Worm (Caenorhabditis elegans) whole organism, L4 larva: Measurements from ENCODE around the gene K09B11.4.
"Not testable (repeated sequence)": the region's sequence is repeated elsewhere in the genome, so short reads cannot be mapped to it uniquely, and the experiment has no call there.

Experiments
- D1046.2 ChIP-seq: fragments of 200-800 bp; sonication (Bioruptor generic); IDR thresholded peaks from 2 replicates; pipeline ENCODE4 v1.3.6; 2022; ENCODE audit warnings: missing genetic modification characterization, missing compliant biosample characterization
- T20F7.1 ChIP-seq: fragments of 200-800 bp; sonication (Bioruptor generic); optimal IDR thresholded peaks from 2 replicates; lab custom pipeline; 2018; ENCODE audit warnings: mild to moderate bottlenecking, missing genetic modification characterization, missing compliant biosample characterization
- ZK546.5 ChIP-seq, 2 experiments: sonication (generic microtip); optimal IDR thresholded peaks; 2 replicates each; lab custom pipeline; 2017; ENCODE audit warnings: missing biosample characterization in 2 of 2, missing genetic modification characterization in 2 of 2
- attf-4 ChIP-seq: sonication (generic microtip); optimal IDR thresholded peaks from 3 replicates; lab custom pipeline; 2017; ENCODE audit warnings: missing biosample characterization, missing genetic modification characterization
- ceh-20 ChIP-seq: fragments of 200-800 bp; sonication (Bioruptor generic); IDR thresholded peaks from 2 replicates; pipeline ENCODE4 v1.3.6; 2022; ENCODE audit warnings: missing genetic modification reagents, missing genetic modification characterization, missing compliant biosample characterization
- daf-19 ChIP-seq: fragments of 200-800 bp; sonication (Bioruptor generic); conservative IDR thresholded peaks from 2 replicates; pipeline ENCODE4 v1.3.6; 2022; ENCODE audit warnings: missing genetic modification characterization, missing compliant biosample characterization
- dmd-8 ChIP-seq: fragments of 200-800 bp; sonication (Bioruptor generic); IDR thresholded peaks from 2 replicates; pipeline ENCODE4 v1.3.6; 2022; ENCODE audit warnings: missing genetic modification characterization, missing compliant biosample characterization
- dpl-1 ChIP-seq: fragments of 150-350 bp; optimal IDR thresholded peaks from 2 replicates; lab custom pipeline; 2014; ENCODE audit warnings: missing biosample characterization, missing genetic modification reagents, missing genetic modification characterization
- egl-43 ChIP-seq: fragments of 200-800 bp; sonication (Bioruptor generic); IDR thresholded peaks from 2 replicates; pipeline ENCODE4 v1.3.6; 2022; ENCODE audit warnings: missing genetic modification reagents, missing genetic modification characterization, missing compliant biosample characterization
- hif-1 ChIP-seq, 2 experiments: sonication (generic microtip); optimal IDR thresholded peaks; 2 replicates each; lab custom pipeline; 2016 to 2017; ENCODE audit warnings: missing compliant biosample characterization in 2 of 2, missing genetic modification characterization in 2 of 2, missing genetic modification reagents in 2 of 2, missing genotype in 2 of 2, mild to moderate bottlenecking in 1 of 2
- jun-1 ChIP-seq: fragments of 150-350 bp; optimal IDR thresholded peaks from 2 replicates; lab custom pipeline; 2014; ENCODE audit warnings: missing biosample characterization, missing genetic modification reagents, missing genetic modification characterization
- lin-38 ChIP-seq: fragments of 200-800 bp; sonication (Bioruptor generic); IDR thresholded peaks from 2 replicates; pipeline ENCODE4 v1.3.6; 2022; ENCODE audit warnings: missing genetic modification reagents, missing genetic modification characterization, missing compliant biosample characterization
- lsy-2 ChIP-seq, 2 experiments: fragments of 150-350 bp in 1 of 2; sonication (generic microtip) in 1 of 2; optimal IDR thresholded peaks; 2 replicates each; lab custom pipeline; 2014 to 2017; ENCODE audit warnings: missing biosample characterization in 2 of 2, missing genetic modification characterization in 2 of 2
- madf-5 ChIP-seq, 2 experiments: fragments of 200-800 bp; sonication (Bioruptor generic); IDR thresholded peaks; 2 replicates each; pipeline ENCODE4 v1.3.6; 2022; ENCODE audit warnings: missing compliant biosample characterization in 2 of 2, missing genetic modification characterization in 2 of 2
- mdl-1 ChIP-seq, 2 experiments: fragments of 150-350 bp in 1 of 2; sonication (generic microtip) in 1 of 2; optimal IDR thresholded peaks; 2 replicates each; lab custom pipeline; 2014 to 2017; ENCODE audit warnings: missing biosample characterization in 2 of 2, missing genetic modification characterization in 2 of 2
- mes-2 ChIP-seq: sonication (generic microtip); optimal IDR thresholded peaks from 2 replicates; lab custom pipeline; 2016; ENCODE audit warnings: missing genotype, mild to moderate bottlenecking, missing genetic modification characterization, missing compliant biosample characterization; ENCODE audit not compliant: poor library complexity, severe bottlenecking
- nhr-10 ChIP-seq: fragments of 150-350 bp; optimal IDR thresholded peaks from 2 replicates; lab custom pipeline; 2014; ENCODE audit warnings: missing biosample characterization, missing genetic modification characterization
- nhr-237 ChIP-seq: sonication (generic microtip); optimal IDR thresholded peaks from 2 replicates; lab custom pipeline; 2017; ENCODE audit warnings: missing biosample characterization, missing genetic modification characterization
- nhr-42 ChIP-seq: fragments of 200-800 bp; sonication (Bioruptor generic); IDR thresholded peaks from 2 replicates; pipeline ENCODE4 v1.3.6; 2022; ENCODE audit warnings: missing genetic modification characterization, missing compliant biosample characterization
- rbr-2 ChIP-seq: sonication (generic microtip); optimal IDR thresholded peaks from 2 replicates; lab custom pipeline; 2016; ENCODE audit warnings: missing genotype, missing genetic modification characterization, missing compliant biosample characterization
- set-16 ChIP-seq: fragments of 200-800 bp; sonication (Bioruptor generic); IDR thresholded peaks from 2 replicates; pipeline ENCODE4 v1.3.6; 2022; ENCODE audit warnings: missing genetic modification reagents, missing genetic modification characterization, missing compliant biosample characterization
- spr-1 ChIP-seq: sonication (generic microtip); optimal IDR thresholded peaks from 2 replicates; lab custom pipeline; 2016; ENCODE audit warnings: mild to moderate bottlenecking, missing genetic modification characterization, missing compliant biosample characterization
- tag-97 ChIP-seq: fragments of 200-800 bp; sonication (Bioruptor generic); IDR thresholded peaks from 2 replicates; pipeline ENCODE4 v1.3.6; 2022; ENCODE audit warnings: missing genetic modification characterization, missing compliant biosample characterization
- unc-39 ChIP-seq: sonication (generic microtip); optimal IDR thresholded peaks from 2 replicates; lab custom pipeline; 2017; ENCODE audit warnings: missing biosample characterization, missing genetic modification characterization
- zip-11 ChIP-seq: fragments of 200-800 bp; sonication (Bioruptor generic); IDR thresholded peaks from 2 replicates; pipeline ENCODE4 v1.3.6; 2022; ENCODE audit warnings: missing genetic modification characterization, missing compliant biosample characterization

Gene K09B11.4

DNA sequence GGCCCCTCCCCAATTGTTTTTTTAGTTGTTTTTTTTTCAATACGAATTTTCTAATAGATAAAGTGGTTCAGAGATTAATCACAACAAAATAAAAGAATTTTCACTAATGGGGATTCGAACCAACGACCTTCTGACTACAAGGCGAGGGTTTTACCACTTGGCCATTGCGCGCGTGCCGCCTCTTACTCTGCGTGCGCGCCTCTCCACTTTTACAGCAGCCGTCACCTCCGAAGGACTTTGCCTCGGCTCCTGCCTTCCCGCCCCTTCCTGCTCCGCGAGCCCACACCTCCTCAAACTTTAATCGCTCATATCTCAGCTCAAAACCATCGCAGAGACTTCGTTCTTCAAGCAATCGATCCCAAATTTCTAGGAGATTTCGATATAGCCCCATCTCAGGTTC, 797 bp downstream of the K09B11.4 start (continued):
- TF ChIP-seq rbr-2 (tag; lab: Kevin White, UChicago) (peak; percentile 5), nhr-42 (peak; percentile 68; the same call in 1 of the 2 replicates)

- TF ChIP-seq dpl-1; ceh-20 (GFP tag; lab: Robert Waterston, UW); egl-43 (GFP tag; lab: Robert Waterston, UW): not testable (repeated sequence)
Observed at ce11 chrIV:13433904-13434303, 4.6 kb downstream of the K09B11.4 start, which contains the start of gene K09B11.5. K09B11.5 (minus strand) TSS chrIV:13434004.

DNA sequence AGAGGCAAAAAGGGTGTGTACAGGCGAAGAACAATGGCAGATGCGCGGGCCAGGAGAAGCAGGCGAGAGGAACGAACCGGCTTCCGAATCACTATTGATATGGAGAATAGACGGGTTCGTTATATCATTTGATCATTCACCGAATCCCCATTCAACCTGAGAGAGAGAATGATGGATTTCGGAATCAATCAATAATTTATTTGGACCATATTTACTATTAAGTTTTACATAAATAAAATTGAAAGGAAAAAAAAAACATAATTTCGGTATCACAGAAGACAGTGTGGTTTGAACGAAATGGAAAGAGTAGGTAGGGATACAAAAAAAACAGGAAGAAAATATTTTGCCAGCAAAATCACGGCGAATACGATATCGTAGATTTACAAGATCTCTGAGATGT, 15.9 kb downstream of the K09B11.4 start, which contains the start of gene mam-3:
Gene mam-3, minus strand, starts transcription at position 101 of the 400 bp plus-strand sequence.
- no peak for TF ChIP-seq T20F7.1 (GFP tag; lab: Kevin White, UChicago)
- no peak for TF ChIP-seq nhr-10
- no peak for TF ChIP-seq mdl-1 (tag; optimal IDR thresholded peaks at IDR 0.05; lab: Kevin White, UChicago)
- TF ChIP-seq attf-4 (tag; lab: Kevin White, UChicago), result no peak

DNA sequence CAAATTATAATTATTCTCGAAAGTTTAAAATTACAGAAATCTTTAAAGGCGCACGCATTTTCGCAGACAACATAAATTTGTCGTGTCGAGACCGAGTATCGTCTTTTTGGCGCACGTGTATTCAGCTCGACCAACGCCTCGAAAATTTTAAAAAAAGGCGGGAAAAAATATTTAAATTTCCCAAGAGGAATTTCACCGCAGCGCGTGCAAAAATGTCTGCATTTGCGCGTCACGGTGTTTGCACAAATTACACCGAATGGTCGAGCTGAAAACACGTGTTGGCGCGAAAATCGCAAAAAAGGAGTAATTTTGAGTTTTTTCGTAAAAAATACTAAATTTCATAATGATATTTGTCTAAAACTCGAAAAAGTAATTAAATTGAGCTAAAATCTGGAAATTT, 21.4 kb downstream of the K09B11.4 start:
- TF ChIP-seq lin-38 (peak; percentile 38; the same call in 1 of the 2 replicates), dmd-8 (GFP tag; lab: Robert Waterston, UW) (no peak)

DNA sequence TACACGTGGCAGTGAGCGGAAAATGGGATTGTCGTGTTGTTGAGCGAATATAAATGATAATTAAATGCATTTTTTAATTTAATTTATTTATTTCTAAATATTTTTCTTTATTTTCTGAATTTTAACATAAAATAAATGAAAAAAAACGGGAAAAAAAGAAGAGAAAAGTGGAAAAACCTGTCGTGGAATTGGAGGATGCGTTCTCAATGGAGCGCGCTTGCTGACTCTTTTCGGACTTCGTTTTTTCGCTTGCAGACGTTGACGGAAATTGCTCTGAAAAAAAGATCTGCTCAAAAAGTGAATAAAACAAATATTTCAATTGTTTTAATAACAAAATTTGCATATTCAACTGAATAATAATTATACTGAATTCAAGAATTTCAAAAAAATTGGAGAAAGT, 24.2 kb downstream of the K09B11.4 start:
- TF ChIP-seq rbr-2 (tag; lab: Kevin White, UChicago) (peak; percentile 29), ZK546.5 (tag; optimal IDR thresholded peaks at IDR 0.05; lab: Kevin White, UChicago) (no peak), mes-2 (tag; lab: Kevin White, UChicago) (peak; percentile 59), hif-1 (tag; optimal IDR thresholded peaks at IDR 0.05; lab: Kevin White, UChicago) (peak in 1 of 2 experiments; percentile 7), lsy-2 (tag; optimal IDR thresholded peaks at IDR 0.05; lab: Kevin White, UChicago) (peak in 1 of 2 experiments; percentile 24), spr-1 (tag; lab: Kevin White, UChicago) (no peak), jun-1 (no peak), dpl-1 (peak; percentile 13), lin-38 (peak; percentile 92)
- TF ChIP-seq, all 104 proteins: peak for 6

DNA sequence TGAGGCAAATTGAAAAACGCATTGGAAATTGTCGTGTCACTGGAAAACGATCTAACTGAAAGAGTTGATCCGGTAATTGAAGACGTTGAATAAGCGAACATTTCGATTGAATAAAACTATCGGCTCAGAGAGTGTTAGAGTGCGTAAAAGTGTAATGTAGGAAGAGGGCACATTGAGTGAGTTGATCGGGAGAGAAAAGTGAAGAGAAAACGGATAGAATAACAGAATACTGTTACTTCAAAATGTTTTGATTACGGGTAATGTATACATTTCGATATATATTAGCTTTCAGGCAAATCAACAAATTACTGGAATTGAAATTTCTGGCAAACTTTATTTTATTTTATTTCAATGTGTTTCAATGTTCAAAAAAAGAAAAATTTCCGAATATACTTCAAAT, 25.4 kb downstream of the K09B11.4 start, which contains the start of gene uso-1:
Gene uso-1, minus strand, starts transcription at position 101 of the 400 bp plus-strand sequence.
- TF ChIP-seq tag-97 (GFP tag; lab: Robert Waterston, UW) (no peak), attf-4 (tag; lab: Kevin White, UChicago) (no peak), daf-19 (GFP tag; lab: Robert Waterston, UW) (no peak), nhr-237 (tag; lab: Kevin White, UChicago) (no peak), dpl-1 (no peak), unc-39 (tag; lab: Kevin White, UChicago) (no peak), zip-11 (no peak)
- TF ChIP-seq, all 104 proteins: peak for 0

ce11 chrIV:13455200-13455599, 25.9 kb downstream of the K09B11.4 start, which contains the start of gene Y38H8A.7:
Y38H8A.7 (plus strand) TSS chrIV:13455500.
- TF ChIP-seq egl-43 (GFP tag; lab: Robert Waterston, UW) (0 out of 2 replicates have a peak, but pooled peaks have one; percentile 25), D1046.2 (GFP tag; lab: Robert Waterston, UW) (0 out of 2 replicates have a peak, but pooled peaks have one; percentile 26), set-16 (peak; percentile 56)

DNA sequence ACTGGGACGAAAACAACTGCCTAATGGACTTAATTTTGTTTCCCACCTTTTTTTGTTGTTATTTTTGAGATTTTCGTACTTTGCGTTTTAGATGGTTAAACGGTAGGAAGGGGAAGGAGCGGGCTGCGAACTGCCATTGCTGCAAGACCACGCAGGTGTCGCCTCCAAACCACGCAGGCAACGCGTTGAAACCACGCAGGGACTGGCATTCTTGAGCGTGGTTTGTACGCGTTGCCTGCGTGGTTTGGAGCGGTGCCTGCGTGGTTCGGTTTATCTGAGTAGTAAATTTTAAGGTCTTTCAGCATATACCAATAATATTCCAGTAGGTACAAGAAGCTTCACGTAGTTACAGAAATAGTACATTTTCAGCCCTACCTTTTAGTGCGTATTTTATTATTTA, 26.8 kb downstream of the K09B11.4 start:
- 0 out of 4 replicates have a peak, but pooled peaks of 1 of the 2 experiments have one; percentile 10 for TF ChIP-seq madf-5 (GFP tag; IDR thresholded peaks at IDR 0.05; lab: Robert Waterston, UW)
